Fruit fly (Drosophila melanogaster): ENCODE results near the gene Hsp60D.

The Hsp60D gene

dm6 chr2L:13399565-13399964 is 49.7 kb downstream of the Hsp60D start:
- TF ChIP-seq dmrt93B (GFP tag; optimal IDR thresholded peaks at IDR 0.05) (no peak), CG9705 (GFP tag; optimal IDR thresholded peaks at IDR 0.05) (no peak), lola (GFP tag; optimal IDR thresholded peaks at IDR 0.05) (no peak), rgr (GFP tag; optimal IDR thresholded peaks at IDR 0.05) (no peak), Mio (GFP tag; optimal IDR thresholded peaks at IDR 0.05) (no peak), Jra (GFP tag; optimal IDR thresholded peaks at IDR 0.05) (no peak), sage (GFP tag; optimal IDR thresholded peaks at IDR 0.05) (no peak), Rel (GFP tag; optimal IDR thresholded peaks at IDR 0.05) (no peak), Rel (tag; optimal IDR thresholded peaks at IDR 0.05) (no peak), tai (GFP tag; optimal IDR thresholded peaks at IDR 0.05) (no peak), HLH106 (tag; optimal IDR thresholded peaks at IDR 0.05) (no peak), Dif (GFP tag; optimal IDR thresholded peaks at IDR 0.05; ENCODE audit: partially characterized antibody) (no peak), usp (GFP tag; optimal IDR thresholded peaks at IDR 0.05) (no peak)

dm6 chr2L:13398614-13399161 is 50.6 kb downstream of the Hsp60D start, which contains the start of the genes CG10859 and CG7110:
Gene CG10859 (minus strand): TSS chr2L:13398664.
Gene CG7110 (plus strand): TSS chr2L:13398991.
- TF ChIP-seq dmrt93B (GFP tag; optimal IDR thresholded peaks at IDR 0.05), result peak; percentile 31
- TF ChIP-seq sage (GFP tag; optimal IDR thresholded peaks at IDR 0.05), result peak; percentile 48
- no peak for TF ChIP-seq psq (GFP tag; optimal IDR thresholded peaks at IDR 0.05)
- peak in 1 of 2 experiments; percentile 0 for TF ChIP-seq foxo (GFP tag; optimal IDR thresholded peaks at IDR 0.05)
- TF ChIP-seq GATAd (GFP tag; optimal IDR thresholded peaks at IDR 0.05), result no peak
- peak; percentile 21 for TF ChIP-seq Myc (optimal IDR thresholded peaks at IDR 0.05)
- TF ChIP-seq Sp1 (GFP tag; optimal IDR thresholded peaks at IDR 0.05), result peak; percentile 62
- TF ChIP-seq HLH106 (tag; optimal IDR thresholded peaks at IDR 0.05), result peak; percentile 20
- TF ChIP-seq h (GFP tag; optimal IDR thresholded peaks at IDR 0.05), result peak; percentile 21
- no peak for TF ChIP-seq lola (GFP tag; optimal IDR thresholded peaks at IDR 0.05)
- TF ChIP-seq CG9705 (GFP tag; optimal IDR thresholded peaks at IDR 0.05), result peak; percentile 42
- TF ChIP-seq rgr (GFP tag; optimal IDR thresholded peaks at IDR 0.05), result peak; percentile 38
